Worm (Caenorhabditis elegans) whole organism, L4 larva: Measurements from ENCODE around the gene fbxa-28.

ENCODE experiments used
- F49E8.2 ChIP-seq: sonication (generic microtip); optimal IDR thresholded peaks from 2 replicates; lab custom pipeline; 2016; ENCODE audit warnings: missing compliant biosample characterization, mild to moderate bottlenecking, missing genetic modification characterization, borderline replicate concordance
- fos-1 ChIP-seq: fragments of 150-350 bp; optimal IDR thresholded peaks from 2 replicates; lab custom pipeline; 2014; ENCODE audit warnings: missing biosample characterization, missing genetic modification characterization
- hlh-11 ChIP-seq: fragments of 200-800 bp; sonication (Bioruptor generic); optimal IDR thresholded peaks from 2 replicates; lab custom pipeline; 2018; ENCODE audit warnings: mild to moderate bottlenecking, missing genetic modification characterization, missing compliant biosample characterization
- lin-15B ChIP-seq: fragments of 150-350 bp; sonication (generic microtip); optimal IDR thresholded peaks from 3 replicates; lab custom pipeline; 2014; ENCODE audit warnings: missing biosample characterization, missing genetic modification characterization
- nhr-6 ChIP-seq: fragments of 150-350 bp; optimal IDR thresholded peaks from 2 replicates; lab custom pipeline; 2014; ENCODE audit warnings: missing biosample characterization, missing genetic modification characterization
- nhr-76 ChIP-seq: fragments of 150-350 bp; optimal IDR thresholded peaks from 2 replicates; lab custom pipeline; 2014; ENCODE audit warnings: missing biosample characterization, missing genetic modification characterization
- nhr-77 ChIP-seq: fragments of 150-350 bp; optimal IDR thresholded peaks from 2 replicates; lab custom pipeline; 2014; ENCODE audit warnings: missing biosample characterization, missing genetic modification characterization
- pha-4 ChIP-seq, 2 experiments: fragments of 150-350 bp in 1 of 2; fragments of 200-800 bp in 1 of 2; sonication (Bioruptor generic) in 1 of 2; IDR thresholded peaks in 1 of 2; optimal IDR thresholded peaks in 1 of 2; 2 replicates each; pipeline versions ENCODE4 v1.3.6 to Lab custom; 2014 to 2022; ENCODE audit warnings: missing genetic modification characterization in 2 of 2, missing genetic modification reagents in 2 of 2, missing biosample characterization in 1 of 2, missing compliant biosample characterization in 1 of 2
- skn-1 ChIP-seq: fragments of 150-350 bp; optimal IDR thresholded peaks from 2 replicates; lab custom pipeline; 2014; ENCODE audit warnings: missing biosample characterization, missing genetic modification characterization
- unc-39 ChIP-seq: sonication (generic microtip); optimal IDR thresholded peaks from 2 replicates; lab custom pipeline; 2017; ENCODE audit warnings: missing biosample characterization, missing genetic modification characterization
- zip-2 ChIP-seq: fragments of 150-350 bp; optimal IDR thresholded peaks from 2 replicates; lab custom pipeline; 2014; ENCODE audit warnings: missing biosample characterization, missing genetic modification characterization

DNA sequence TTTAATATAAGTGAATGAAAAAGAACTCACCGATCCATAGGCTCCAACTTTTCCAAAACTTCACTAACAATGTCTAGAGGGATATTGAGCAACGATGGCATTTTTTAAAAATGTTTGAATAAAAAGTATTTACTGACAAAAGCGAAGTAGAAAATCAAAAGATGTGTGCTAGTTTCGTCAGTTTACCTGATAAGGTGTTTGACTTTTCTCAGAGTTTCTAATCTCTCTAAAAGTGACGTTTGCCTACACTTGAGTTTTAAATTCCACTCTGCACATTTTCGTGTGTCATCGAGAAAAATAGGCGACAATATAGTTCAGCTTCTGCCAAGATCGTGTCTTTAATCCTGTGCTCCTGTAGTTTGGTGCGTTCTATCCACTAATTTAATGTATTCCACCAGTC is 23.9 kb downstream of the fbxa-28 start, which contains the start of gene fbxa-15:
- no peak for TF ChIP-seq unc-39
- TF ChIP-seq lin-15B: no peak
- TF ChIP-seq nhr-76 (tag; lab: Kevin White, UChicago): no peak
- no peak for TF ChIP-seq nhr-77 (tag; lab: Kevin White, UChicago)
- TF ChIP-seq pha-4 (GFP tag; IDR thresholded peaks at IDR 0.05; lab: Robert Waterston, UW): no peak
- no peak for TF ChIP-seq pha-4 (tag; optimal IDR thresholded peaks at IDR 0.05; lab: Kevin White, UChicago)
- no peak for TF ChIP-seq F49E8.2 (tag; lab: Kevin White, UChicago)
- no peak for TF ChIP-seq hlh-11 (tag; lab: Kevin White, UChicago)
- TF ChIP-seq fos-1 (tag; lab: Kevin White, UChicago): no peak
- TF ChIP-seq skn-1 (tag; lab: Kevin White, UChicago): no peak
- TF ChIP-seq nhr-6 (tag; lab: Kevin White, UChicago): no peak
- no peak for TF ChIP-seq zip-2 (tag; lab: Kevin White, UChicago)
